Worm (Caenorhabditis elegans) whole organism, early embryonic: ENCODE data around the gene srd-66.

Experiments used
- B0310.2 ChIP-seq: sonication (generic microtip); optimal IDR thresholded peaks from 2 replicates; lab custom pipeline; 2016; ENCODE audit warnings: mild to moderate bottlenecking, missing genetic modification characterization, missing compliant biosample characterization
- F13C5.2 ChIP-seq: sonication (generic microtip); optimal IDR thresholded peaks from 2 replicates; lab custom pipeline; 2017; ENCODE audit warnings: mild to moderate bottlenecking, missing genetic modification characterization, inconsistent platforms, missing compliant biosample characterization
- ama-1 ChIP-seq: fragments of 150-350 bp; optimal IDR thresholded peaks from 2 replicates; lab custom pipeline; 2014
- ceh-13 ChIP-seq: fragments of 200-800 bp; sonication (Bioruptor generic); optimal IDR thresholded peaks from 2 replicates; lab custom pipeline; 2018; ENCODE audit warnings: mild to moderate bottlenecking, missing genetic modification characterization, missing compliant biosample characterization
- ceh-36 ChIP-seq: sonication (generic microtip); optimal IDR thresholded peaks from 2 replicates; lab custom pipeline; 2016; ENCODE audit warnings: missing genetic modification characterization, inconsistent platforms, missing compliant biosample characterization
- ets-7 ChIP-seq: sonication (generic microtip); optimal IDR thresholded peaks from 2 replicates; lab custom pipeline; 2016; ENCODE audit warnings: missing genotype, missing genetic modification characterization, missing compliant biosample characterization
- flt-1 ChIP-seq: fragments of 200-800 bp; sonication (Bioruptor generic); IDR thresholded peaks from 2 replicates; pipeline ENCODE4 v1.3.6; 2022; ENCODE audit warnings: missing genetic modification characterization, missing compliant biosample characterization
- hmg-4 ChIP-seq: fragments of 200-800 bp; sonication (Bioruptor generic); optimal IDR thresholded peaks from 2 replicates; lab custom pipeline; 2018; ENCODE audit warnings: mild to moderate bottlenecking, missing genetic modification characterization, missing compliant biosample characterization
- hnd-1 ChIP-seq: sonication (generic microtip); optimal IDR thresholded peaks from 2 replicates; lab custom pipeline; 2016; ENCODE audit warnings: missing genetic modification characterization, missing compliant biosample characterization
- pes-1 ChIP-seq: fragments of 200-800 bp; sonication (Bioruptor generic); IDR thresholded peaks from 2 replicates; pipeline ENCODE4 v1.3.6; 2022; ENCODE audit warnings: missing genetic modification reagents, missing genetic modification characterization, missing compliant biosample characterization
- scrt-1 ChIP-seq: fragments of 200-800 bp; sonication (Bioruptor generic); IDR thresholded peaks from 2 replicates; pipeline ENCODE4 v1.3.6; 2022; ENCODE audit warnings: missing genetic modification characterization, missing compliant biosample characterization
- tbx-11 ChIP-seq: fragments of 200-800 bp; sonication (Bioruptor generic); IDR thresholded peaks from 2 replicates; pipeline ENCODE4 v1.3.6; 2022; ENCODE audit warnings: missing genetic modification characterization, missing compliant biosample characterization
- tbx-37 ChIP-seq: fragments of 200-800 bp; sonication (Bioruptor generic); conservative IDR thresholded peaks from 2 replicates; pipeline ENCODE4 v1.3.6; 2022; ENCODE audit warnings: missing genetic modification reagents, missing genetic modification characterization, missing compliant biosample characterization
- tra-4 ChIP-seq: sonication (generic microtip); optimal IDR thresholded peaks from 2 replicates; lab custom pipeline; 2017; ENCODE audit warnings: missing genetic modification characterization, missing compliant biosample characterization

- TF ChIP-seq ets-7 (tag; lab: Kevin White, UChicago) (no peak), ama-1 (lab: Kevin White, UChicago) (no peak), pes-1 (GFP tag; lab: Robert Waterston, UW) (peak; percentile 40; the same call in 1 of the 2 replicates), flt-1 (no peak), B0310.2 (tag; lab: Kevin White, UChicago) (no peak), F13C5.2 (tag; lab: Kevin White, UChicago) (no peak), scrt-1 (GFP tag; lab: Robert Waterston, UW) (no peak), ceh-13 (GFP tag; lab: Kevin White, UChicago) (no peak), tbx-37 (no peak), tra-4 (tag; lab: Kevin White, UChicago) (no peak), ceh-36 (tag; lab: Kevin White, UChicago) (no peak), hnd-1 (tag; lab: Kevin White, UChicago) (no peak), tbx-11 (GFP tag; lab: Robert Waterston, UW) (no peak), hmg-4 (GFP tag; lab: Kevin White, UChicago) (no peak)
Observed at ce11 chrIII:1938712-1939624, 43.5 kb downstream of the srd-66 start.
